Fruit fly (Drosophila melanogaster) whole organism, embryonic: ENCODE measurements around the gene Tps1.
A peak's percentile ranks its signal among the peaks of the same experiment; 100 is the strongest.

Source experiments
- CG10462 ChIP-seq: fragments of 200-800 bp; sonication (Bioruptor generic); optimal IDR thresholded peaks from 2 replicates; lab custom pipeline; 2016; ENCODE audit warnings: missing biosample characterization, missing genetic modification characterization
- CG12744 ChIP-seq: fragments of 200-800 bp; sonication (Bioruptor generic); optimal IDR thresholded peaks from 2 replicates; lab custom pipeline; 2016; ENCODE audit warnings: missing biosample characterization, missing genetic modification characterization
- CG13296 ChIP-seq: fragments of 200-800 bp; sonication (Bioruptor generic); optimal IDR thresholded peaks from 3 replicates; lab custom pipeline; 2018; ENCODE audit warnings: missing biosample characterization, mild to moderate bottlenecking, missing genetic modification characterization
- CG13424 ChIP-seq: fragments of 200-800 bp; sonication (Bioruptor generic); optimal IDR thresholded peaks from 2 replicates; lab custom pipeline; 2019; ENCODE audit warnings: missing biosample characterization, mild to moderate bottlenecking, missing genetic modification characterization, moderate library complexity
- CG1529 ChIP-seq: fragments of 200-800 bp; sonication (Bioruptor generic); optimal IDR thresholded peaks from 3 replicates; lab custom pipeline; 2018; ENCODE audit warnings: missing biosample characterization, missing genetic modification characterization
- CG17612 ChIP-seq: fragments of 200-800 bp; sonication (Bioruptor generic); IDR thresholded peaks from 2 replicates; pipeline ENCODE4 v1.3.6; 2022; ENCODE audit warnings: missing biosample characterization, missing genetic modification characterization
- CG17912 ChIP-seq: fragments of 200-800 bp; sonication (Bioruptor generic); optimal IDR thresholded peaks from 2 replicates; lab custom pipeline; 2018; ENCODE audit warnings: missing biosample characterization, mild to moderate bottlenecking, missing genetic modification characterization
- CG18619 ChIP-seq: fragments of 200-800 bp; sonication (Bioruptor generic); optimal IDR thresholded peaks from 3 replicates; lab custom pipeline; 2017; ENCODE audit warnings: missing biosample characterization, mild to moderate bottlenecking, missing genetic modification characterization
- CG2712 ChIP-seq: fragments of 200-800 bp; optimal IDR thresholded peaks from 3 replicates; lab custom pipeline; 2019; ENCODE audit warnings: missing biosample characterization, mild to moderate bottlenecking, missing genetic modification characterization, moderate library complexity
- CG31224 ChIP-seq: fragments of 200-800 bp; sonication (Bioruptor generic); IDR thresholded peaks from 2 replicates; pipeline ENCODE4 v1.3.6; 2022; ENCODE audit warnings: missing biosample characterization, missing genetic modification characterization
- CG32772 ChIP-seq: fragments of 200-800 bp; sonication (Bioruptor generic); IDR thresholded peaks from 2 replicates; pipeline ENCODE4 v1.3.6; 2022; ENCODE audit warnings: missing biosample characterization, missing genetic modification characterization
- CG3281 ChIP-seq: fragments of 200-800 bp; sonication (Bioruptor generic); optimal IDR thresholded peaks from 3 replicates; lab custom pipeline; 2017; ENCODE audit warnings: missing biosample characterization, mild to moderate bottlenecking, missing genetic modification characterization
- CG4282 ChIP-seq: fragments of 200-800 bp; sonication (Bioruptor generic); optimal IDR thresholded peaks from 2 replicates; lab custom pipeline; 2016; ENCODE audit warnings: missing biosample characterization, missing genetic modification characterization
- CG4820 ChIP-seq: fragments of 200-800 bp; sonication (Bioruptor generic); optimal IDR thresholded peaks from 3 replicates; lab custom pipeline; 2016; ENCODE audit warnings: missing biosample characterization, missing genetic modification characterization
- CG4854 ChIP-seq: fragments of 200-800 bp; sonication (Bioruptor generic); optimal IDR thresholded peaks from 2 replicates; lab custom pipeline; 2016; ENCODE audit warnings: missing biosample characterization, missing genetic modification characterization, inconsistent platforms
- CG7786 ChIP-seq: fragments of 200-800 bp; sonication (Bioruptor generic); optimal IDR thresholded peaks from 2 replicates; lab custom pipeline; 2016; ENCODE audit warnings: missing biosample characterization, missing genetic modification characterization
- CG8359 ChIP-seq: fragments of 200-800 bp; sonication (Bioruptor generic); optimal IDR thresholded peaks from 2 replicates; lab custom pipeline; 2017; ENCODE audit warnings: missing biosample characterization, mild to moderate bottlenecking, missing genetic modification characterization, borderline replicate concordance
- CG9215 ChIP-seq: fragments of 200-800 bp; sonication (Bioruptor generic); IDR thresholded peaks from 2 replicates; pipeline ENCODE4 v1.3.6; 2022; ENCODE audit warnings: missing biosample characterization, missing genetic modification characterization
- CG9437 ChIP-seq: fragments of 200-800 bp; sonication (Bioruptor generic); optimal IDR thresholded peaks from 2 replicates; lab custom pipeline; 2018; ENCODE audit warnings: missing biosample characterization, mild to moderate bottlenecking, missing genetic modification characterization
- Dll ChIP-seq: fragments of 200-800 bp; sonication (Bioruptor generic); IDR thresholded peaks from 4 replicates; pipeline ENCODE4 v1.3.6; 2022; ENCODE audit warnings: missing biosample characterization, missing genetic modification characterization; ENCODE audit not compliant: partially characterized antibody
- Fer1 ChIP-seq: fragments of 200-800 bp; sonication (Bioruptor generic); optimal IDR thresholded peaks from 2 replicates; lab custom pipeline; 2017; ENCODE audit warnings: missing biosample characterization, mild to moderate bottlenecking, missing genetic modification characterization
- Lpt ChIP-seq: fragments of >200 bp; optimal IDR thresholded peaks from 2 replicates; lab custom pipeline; 2018; ENCODE audit warnings: missing biosample characterization, missing genetic modification characterization
- Myb ChIP-seq: fragments of 200-800 bp; sonication (Bioruptor generic); optimal IDR thresholded peaks from 2 replicates; lab custom pipeline; 2016; ENCODE audit warnings: missing biosample characterization, missing genetic modification characterization
- PHDP ChIP-seq: fragments of 200-800 bp; sonication (Bioruptor generic); optimal IDR thresholded peaks from 3 replicates; lab custom pipeline; 2018; ENCODE audit warnings: missing biosample characterization, mild to moderate bottlenecking, missing genetic modification characterization, moderate library complexity
- Ravus ChIP-seq: fragments of 200-800 bp; sonication (Bioruptor generic); IDR thresholded peaks from 2 replicates; pipeline ENCODE4 v1.3.6; 2022; ENCODE audit warnings: missing biosample characterization, missing genetic modification characterization
- Scr ChIP-seq: fragments of 200-800 bp; sonication (Bioruptor generic); IDR thresholded peaks from 2 replicates; pipeline ENCODE4 v1.3.6; 2022; ENCODE audit warnings: missing biosample characterization, missing genetic modification characterization; ENCODE audit not compliant: partially characterized antibody
- TFAM ChIP-seq: fragments of 200-800 bp; sonication (Bioruptor generic); optimal IDR thresholded peaks from 2 replicates; lab custom pipeline; 2017; ENCODE audit warnings: missing biosample characterization, missing genetic modification characterization, inconsistent platforms
- ac ChIP-seq: fragments of 200-800 bp; sonication (Bioruptor generic); optimal IDR thresholded peaks from 3 replicates; lab custom pipeline; 2017; ENCODE audit warnings: missing biosample characterization, mild to moderate bottlenecking, missing genetic modification characterization
- ap ChIP-seq: fragments of 200-800 bp; sonication (Bioruptor generic); IDR thresholded peaks from 2 replicates; pipeline ENCODE4 v1.3.6; 2022; ENCODE audit warnings: missing biosample characterization, missing genetic modification characterization
- ato ChIP-seq: fragments of 200-800 bp; sonication (Bioruptor generic); IDR thresholded peaks from 2 replicates; pipeline ENCODE4 v1.3.6; 2022; ENCODE audit warnings: missing biosample characterization, missing genetic modification characterization; ENCODE audit not compliant: partially characterized antibody
- cas ChIP-seq: fragments of 200-800 bp; sonication (Bioruptor generic); IDR thresholded peaks from 2 replicates; pipeline ENCODE4 v1.3.6; 2022; ENCODE audit warnings: missing biosample characterization, missing genetic modification characterization
- chinmo ChIP-seq: fragments of 200-800 bp; sonication (Bioruptor generic); IDR thresholded peaks from 4 replicates; pipeline ENCODE4 v1.3.6; 2022; ENCODE audit warnings: missing biosample characterization, missing genetic modification characterization; ENCODE audit not compliant: partially characterized antibody
- ci ChIP-seq: fragments of 200-800 bp; sonication (Bioruptor generic); IDR thresholded peaks from 3 replicates; pipeline ENCODE4 v1.3.6; 2022; ENCODE audit warnings: missing biosample characterization, missing genetic modification characterization
- dati ChIP-seq: fragments of 200-800 bp; sonication (Bioruptor generic); IDR thresholded peaks from 2 replicates; pipeline ENCODE4 v1.3.6; 2022; ENCODE audit warnings: missing biosample characterization, missing genetic modification characterization
- ems ChIP-seq: fragments of 200-800 bp; sonication (Bioruptor generic); optimal IDR thresholded peaks from 3 replicates; lab custom pipeline; 2016; ENCODE audit warnings: missing biosample characterization, missing genetic modification characterization
- esg ChIP-seq: fragments of 200-800 bp; sonication (Bioruptor generic); conservative IDR thresholded peaks from 2 replicates; pipeline ENCODE4 v1.3.6; 2022; ENCODE audit warnings: missing biosample characterization, missing genetic modification characterization
- exex ChIP-seq: fragments of 200-800 bp; sonication (Bioruptor generic); optimal IDR thresholded peaks from 4 replicates; lab custom pipeline; 2018; ENCODE audit warnings: missing biosample characterization, mild to moderate bottlenecking, missing genetic modification characterization, moderate library complexity
- eyg ChIP-seq: fragments of 200-800 bp; sonication (Bioruptor generic); optimal IDR thresholded peaks from 3 replicates; lab custom pipeline; 2016; ENCODE audit warnings: missing biosample characterization, missing genetic modification characterization
- gro ChIP-seq: fragments of 200-800 bp; sonication (Bioruptor generic); optimal IDR thresholded peaks from 2 replicates; lab custom pipeline; 2016; ENCODE audit warnings: missing biosample characterization, missing genetic modification characterization
- insv ChIP-seq, 2 experiments: fragments of 200-800 bp; sonication (Bioruptor generic); optimal IDR thresholded peaks; 3 replicates each; lab custom pipeline; 2016 to 2018; ENCODE audit warnings: missing biosample characterization in 2 of 2, missing genetic modification characterization in 2 of 2
- kay ChIP-seq: fragments of 200-800 bp; sonication (Bioruptor generic); optimal IDR thresholded peaks from 2 replicates; lab custom pipeline; 2016; ENCODE audit warnings: missing biosample characterization, missing genetic modification characterization
- knrl ChIP-seq: fragments of 200-800 bp; sonication (Bioruptor generic); IDR thresholded peaks from 3 replicates; pipeline ENCODE4 v1.3.6; 2022; ENCODE audit warnings: missing biosample characterization, missing genetic modification characterization; ENCODE audit not compliant: partially characterized antibody
- prd ChIP-seq, 3 experiments: fragments of >200 bp in 2 of 3; fragments of 200-800 bp in 1 of 3; sonication (Bioruptor generic) in 1 of 3; optimal IDR thresholded peaks in 2 of 3; IDR thresholded peaks in 1 of 3; 2 replicates in 2 of 3; 3 replicates in 1 of 3; pipeline versions ENCODE4 v1.3.6 to Lab custom; 2017 to 2022; ENCODE audit warnings: missing biosample characterization in 1 of 3, missing genetic modification characterization in 1 of 3
- psq ChIP-seq: fragments of 200-800 bp; sonication (Bioruptor generic); optimal IDR thresholded peaks from 2 replicates; lab custom pipeline; 2017; ENCODE audit warnings: missing biosample characterization, missing genetic modification characterization
- sc ChIP-seq, 3 experiments: fragments of >200 bp in 2 of 3; fragments of 200-800 bp in 1 of 3; sonication (Bioruptor generic) in 1 of 3; optimal IDR thresholded peaks; 2 replicates in 2 of 3; 3 replicates in 1 of 3; lab custom pipeline; 2017; ENCODE audit warnings: mild to moderate bottlenecking in 1 of 3, missing biosample characterization in 1 of 3, missing genetic modification characterization in 1 of 3, missing genetic modification reagents in 1 of 3
- slbo ChIP-seq: fragments of 200-800 bp; sonication (Bioruptor generic); IDR thresholded peaks from 2 replicates; pipeline ENCODE4 v1.3.6; 2022; ENCODE audit warnings: missing biosample characterization, missing genetic modification characterization
- wor ChIP-seq: fragments of 200-800 bp; sonication (Bioruptor generic); IDR thresholded peaks from 2 replicates; pipeline ENCODE4 v1.3.6; 2022; ENCODE audit warnings: missing biosample characterization, missing genetic modification characterization
- zen2 ChIP-seq: fragments of 200-800 bp; sonication (Bioruptor generic); IDR thresholded peaks from 3 replicates; pipeline ENCODE4 v1.3.6; 2022; ENCODE audit warnings: missing biosample characterization, missing genetic modification characterization; ENCODE audit not compliant: partially characterized antibody

The Tps1 gene

dm6 chr2L:4440881-4441737, 53.0 kb downstream of the Tps1 start, which contains the start of gene CG15431 (continued):
- TF ChIP-seq psq (GFP tag; lab: Kevin White, UChicago) (no peak), knrl (GFP tag; lab: Robert Waterston, UW) (no peak), CG4854 (peak; percentile 41), dati (GFP tag; lab: Robert Waterston, UW) (no peak), ci (peak; percentile 68; the same call in 1 of the 3 replicates), Dll (GFP tag; lab: Robert Waterston, UW) (no peak), wor (GFP tag; lab: Robert Waterston, UW) (no peak), slbo (peak; percentile 78), prd (optimal IDR thresholded peaks at IDR 0.05; lab: Kevin White, UChicago) (no peak), prd (GFP tag; IDR thresholded peaks at IDR 0.05; lab: Robert Waterston, UW) (no peak; the same call in none of the 3 replicates), insv (GFP tag; optimal IDR thresholded peaks at IDR 0.05; lab: Kevin White, UChicago) (no peak), CG13424 (tag; lab: Kevin White, UChicago) (peak; percentile 44), CG12744 (peak; percentile 25), CG10462 (GFP tag; lab: Kevin White, UChicago) (no peak), gro (GFP tag; lab: Kevin White, UChicago) (peak; percentile 42), ems (GFP tag; lab: Kevin White, UChicago) (peak; percentile 20), ac (GFP tag; lab: Kevin White, UChicago) (no peak), cas (GFP tag; lab: Robert Waterston, UW) (no peak), CG13296 (GFP tag; lab: Kevin White, UChicago) (peak; percentile 48), CG7786 (peak; percentile 13), sc (optimal IDR thresholded peaks at IDR 0.05; lab: Kevin White, UChicago) (no peak), sc (GFP tag; optimal IDR thresholded peaks at IDR 0.05; lab: Kevin White, UChicago) (no peak), chinmo (0 out of 4 replicates have a peak, but pooled peaks have one; percentile 34), CG9215 (GFP tag; lab: Robert Waterston, UW) (peak; percentile 56), eyg (GFP tag; lab: Kevin White, UChicago) (no peak), ap (GFP tag; lab: Robert Waterston, UW) (no peak), Scr (no peak), TFAM (GFP tag; lab: Kevin White, UChicago) (no peak), CG1529 (GFP tag; lab: Kevin White, UChicago) (no peak), CG17612 (no peak), Fer1 (GFP tag; lab: Kevin White, UChicago) (peak; percentile 67), CG2712 (tag; lab: Kevin White, UChicago) (peak; percentile 40), CG18619 (GFP tag; lab: Kevin White, UChicago) (peak; percentile 58), kay (GFP tag; lab: Kevin White, UChicago) (no peak), CG4282 (GFP tag; lab: Kevin White, UChicago) (no peak), CG8359 (GFP tag; lab: Kevin White, UChicago) (no peak), PHDP (tag; lab: Kevin White, UChicago) (peak; percentile 64), CG17912 (GFP tag; lab: Kevin White, UChicago) (no peak), Myb (GFP tag; lab: Kevin White, UChicago) (no peak), esg (GFP tag; lab: Robert Waterston, UW) (peak; percentile 44), CG9437 (GFP tag; lab: Kevin White, UChicago) (no peak), CG4820 (GFP tag; lab: Kevin White, UChicago) (peak; percentile 25), Lpt (GFP tag; lab: Kevin White, UChicago) (no peak), CG32772 (peak; percentile 36; the same call in 1 of the 2 replicates), zen2 (GFP tag; lab: Robert Waterston, UW) (no peak; the same call in 1 of the 3 replicates), CG3281 (GFP tag; lab: Kevin White, UChicago) (peak; percentile 69), ato (GFP tag; lab: Robert Waterston, UW) (no peak), Ravus (GFP tag; lab: Robert Waterston, UW) (no peak), exex (tag; lab: Kevin White, UChicago) (no peak), CG31224 (GFP tag; lab: Robert Waterston, UW) (peak; percentile 37; the same call in 1 of the 2 replicates)
